Worm (Caenorhabditis elegans) whole organism, L4 larva: ENCODE data around the gene dod-20.

Experiments
- ama-1 ChIP-seq: fragments of 150-350 bp; optimal IDR thresholded peaks from 2 replicates; lab custom pipeline; 2014; ENCODE audit warnings: inconsistent platforms, mixed read lengths
- ceh-20 ChIP-seq: fragments of 200-800 bp; sonication (Bioruptor generic); IDR thresholded peaks from 2 replicates; pipeline ENCODE4 v1.3.6; 2022; ENCODE audit warnings: missing genetic modification reagents, missing genetic modification characterization, missing compliant biosample characterization
- ceh-82 ChIP-seq: sonication (generic microtip); optimal IDR thresholded peaks from 2 replicates; lab custom pipeline; 2017; ENCODE audit warnings: missing biosample characterization, missing genetic modification characterization
- hlh-30 ChIP-seq: sonication (generic microtip); optimal IDR thresholded peaks from 2 replicates; lab custom pipeline; 2017; ENCODE audit warnings: antibody characterized with exemption, mild to moderate bottlenecking, missing genetic modification characterization, missing compliant biosample characterization; ENCODE audit not compliant: insufficient read depth
- lin-29 ChIP-seq: fragments of 200-800 bp; sonication (Bioruptor generic); IDR thresholded peaks from 2 replicates; pipeline ENCODE4 v1.3.6; 2022; ENCODE audit warnings: missing genetic modification reagents, missing genetic modification characterization, missing compliant biosample characterization
- lsy-2 ChIP-seq, 2 experiments: fragments of 150-350 bp in 1 of 2; sonication (generic microtip) in 1 of 2; optimal IDR thresholded peaks; 2 replicates each; lab custom pipeline; 2014 to 2017; ENCODE audit warnings: missing biosample characterization in 2 of 2, missing genetic modification characterization in 2 of 2
- pha-4 ChIP-seq, 2 experiments: fragments of 150-350 bp in 1 of 2; fragments of 200-800 bp in 1 of 2; sonication (Bioruptor generic) in 1 of 2; IDR thresholded peaks in 1 of 2; optimal IDR thresholded peaks in 1 of 2; 2 replicates each; pipeline versions ENCODE4 v1.3.6 to Lab custom; 2014 to 2022; ENCODE audit warnings: missing genetic modification characterization in 2 of 2, missing genetic modification reagents in 2 of 2, missing biosample characterization in 1 of 2, missing compliant biosample characterization in 1 of 2
- zag-1 ChIP-seq: fragments of 150-350 bp; optimal IDR thresholded peaks from 2 replicates; lab custom pipeline; 2014; ENCODE audit warnings: missing biosample characterization, missing genetic modification characterization

DNA sequence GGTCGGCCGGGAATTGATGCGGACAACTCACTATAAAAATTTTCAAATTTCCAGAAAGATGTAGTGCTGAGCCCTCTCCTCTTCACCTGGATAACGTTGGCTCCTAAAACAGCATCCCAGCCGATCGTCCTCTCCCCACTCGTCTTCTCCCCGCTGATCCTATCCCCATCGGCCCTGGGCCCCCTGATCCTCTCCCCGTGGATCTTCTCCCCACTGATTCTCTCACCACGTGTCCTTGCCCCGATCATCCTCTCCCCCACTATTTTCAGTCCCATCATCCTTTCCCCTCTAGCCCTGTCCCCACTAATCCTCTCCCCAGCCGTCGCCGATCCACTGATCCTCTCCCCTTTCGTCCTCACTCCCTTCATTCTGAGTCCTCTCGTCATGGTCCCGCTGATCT, 49.0 kb upstream of the dod-20 start:
- TF ChIP-seq ceh-82 (tag; lab: Kevin White, UChicago), result no peak
- TF ChIP-seq lsy-2 (tag; optimal IDR thresholded peaks at IDR 0.05; lab: Kevin White, UChicago), result no peak
- TF ChIP-seq zag-1 (tag; lab: Kevin White, UChicago), result no peak
- no peak for TF ChIP-seq hlh-30 (tag; lab: Kevin White, UChicago)
- TF ChIP-seq lin-29 (GFP tag; lab: Robert Waterston, UW), result no peak
- TF ChIP-seq ceh-20 (GFP tag; lab: Robert Waterston, UW), result no peak
- no peak for TF ChIP-seq ama-1 (lab: Kevin White, UChicago)
- no peak for TF ChIP-seq pha-4 (GFP tag; IDR thresholded peaks at IDR 0.05; lab: Robert Waterston, UW)
- no peak for TF ChIP-seq pha-4 (tag; optimal IDR thresholded peaks at IDR 0.05; lab: Kevin White, UChicago)
